Worm (Caenorhabditis elegans): Measurements from ENCODE around the gene nekl-3.

nekl-3 gene

ce11 chrX:12406037-12406436, 14.8 kb upstream of the nekl-3 start:
- TF ChIP-seq hlh-26 (GFP tag; conservative IDR thresholded peaks at IDR 0.05) (no peak), zfh-2 (GFP tag; conservative IDR thresholded peaks at IDR 0.05) (peak; percentile 81), egrh-3 (GFP tag; IDR thresholded peaks at IDR 0.05) (peak; percentile 53; the same call in 1 of the 2 replicates)

DNA sequence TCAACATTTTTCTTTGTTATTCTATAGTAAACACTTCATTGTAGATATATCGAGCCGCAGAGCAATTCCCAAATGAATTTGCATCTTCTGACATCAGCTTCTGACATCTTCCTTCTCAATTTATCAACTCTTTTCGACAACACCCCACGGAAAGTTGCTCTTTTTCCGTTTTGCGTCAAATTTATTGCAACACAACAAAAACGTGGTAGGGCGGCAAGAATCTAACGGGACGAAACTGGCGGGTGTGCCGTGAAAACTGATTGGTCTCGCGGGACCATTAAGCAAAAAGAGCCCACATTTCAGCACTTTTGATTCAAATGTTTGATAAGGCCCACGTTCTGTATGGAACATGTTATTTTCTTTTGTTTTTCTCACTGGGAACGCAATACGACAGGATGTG, 13.4 kb upstream of the nekl-3 start:
- TF ChIP-seq T07F8.4 (tag; optimal IDR thresholded peaks at IDR 0.05) (no peak), C06A6.2 (GFP tag; conservative IDR thresholded peaks at IDR 0.05) (no peak), snpc-4 (GFP tag; optimal IDR thresholded peaks at IDR 0.05) (no peak), snpc-4 (tag; optimal IDR thresholded peaks at IDR 0.05) (no peak), attf-3 (GFP tag; conservative IDR thresholded peaks at IDR 0.05) (no peak), F57C9.4 (tag; optimal IDR thresholded peaks at IDR 0.05) (no peak)

DNA sequence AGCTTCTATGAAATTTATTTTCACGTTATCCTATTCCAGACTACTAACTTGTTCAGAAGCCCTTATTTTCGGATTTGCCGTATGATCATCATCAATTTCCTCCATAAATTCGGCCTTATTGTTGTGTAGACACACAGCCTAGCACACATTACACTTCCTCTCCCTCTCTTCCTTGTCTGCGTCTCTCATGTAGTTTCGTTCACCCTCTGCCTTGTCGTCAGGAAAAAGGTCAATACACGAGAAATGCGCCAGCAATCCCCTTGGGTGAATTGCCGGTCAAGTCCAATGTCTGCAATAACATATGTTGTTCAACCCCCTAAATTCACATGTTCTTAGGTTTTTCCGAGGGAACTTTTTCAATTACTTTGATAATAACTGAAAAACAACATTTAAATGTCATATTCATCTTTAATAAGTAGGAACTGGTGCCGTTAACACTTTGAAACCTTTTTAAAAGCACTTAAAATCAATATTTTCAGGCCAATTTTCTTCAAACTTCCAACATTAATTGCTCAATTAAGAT, 2.6 kb upstream of the nekl-3 start, which contains the start of gene F17E5.2:
TSS of gene F17E5.2 (plus strand) at position 473 of the 523 bp plus-strand sequence.
- TF ChIP-seq ZK185.1 (tag; optimal IDR thresholded peaks at IDR 0.05; ENCODE audit: poor library complexity, severe bottlenecking) = peak; percentile 61
- TF ChIP-seq K12H6.12 (tag; optimal IDR thresholded peaks at IDR 0.05) = peak; percentile 88
- TF ChIP-seq ztf-18 (tag; optimal IDR thresholded peaks at IDR 0.05) = peak; percentile 95
- TF ChIP-seq K11D2.4 (GFP tag; IDR thresholded peaks at IDR 0.05) = peak; percentile 90
- TF ChIP-seq xnd-1 (tag; optimal IDR thresholded peaks at IDR 0.05) = no peak
- peak; percentile 93 for TF ChIP-seq lin-40 (tag; optimal IDR thresholded peaks at IDR 0.05)
- no peak for TF ChIP-seq snpc-1.1 (tag; optimal IDR thresholded peaks at IDR 0.05; ENCODE audit: insufficient read depth)
- TF ChIP-seq hmg-20 (GFP tag; IDR thresholded peaks at IDR 0.05) = 0 out of 2 replicates have a peak, but pooled peaks have one; percentile 14
- TF ChIP-seq nfyb-1 (GFP tag; IDR thresholded peaks at IDR 0.05) = peak; percentile 83
- TF ChIP-seq pbrm-1 (GFP tag; IDR thresholded peaks at IDR 0.05) = peak; percentile 86
- TF ChIP-seq ccch-3 (GFP tag; optimal IDR thresholded peaks at IDR 0.05) = no peak
- TF ChIP-seq mel-28 (tag; optimal IDR thresholded peaks at IDR 0.05; ENCODE audit: borderline replicate concordance) = no peak
- no peak for TF ChIP-seq B0035.1 (tag; optimal IDR thresholded peaks at IDR 0.05)
- TF ChIP-seq F23B12.7 (tag; optimal IDR thresholded peaks at IDR 0.05; ENCODE audit: insufficient read depth) = peak; percentile 14
- TF ChIP-seq lir-1 (GFP tag; conservative IDR thresholded peaks at IDR 0.05) = peak; percentile 49; the same call in 1 of the 2 replicates
- peak; percentile 8 for TF ChIP-seq die-1 (tag; optimal IDR thresholded peaks at IDR 0.05)
- TF ChIP-seq chd-7 (tag; optimal IDR thresholded peaks at IDR 0.05) = no peak
- TF ChIP-seq F55B11.4 (tag; optimal IDR thresholded peaks at IDR 0.05; ENCODE audit: borderline replicate concordance, insufficient read depth) = no peak
- TF ChIP-seq repo-1 (tag; optimal IDR thresholded peaks at IDR 0.05) = peak; percentile 65
- TF ChIP-seq ztf-6 (GFP tag; IDR thresholded peaks at IDR 0.05) = 0 out of 2 replicates have a peak, but pooled peaks have one; percentile 5
- TF ChIP-seq gei-17 (GFP tag; optimal IDR thresholded peaks at IDR 0.05) = peak; percentile 58
- TF ChIP-seq somi-1 (GFP tag; optimal IDR thresholded peaks at IDR 0.05) = peak; percentile 47
- TF ChIP-seq lin-35 (GFP tag; optimal IDR thresholded peaks at IDR 0.05) = peak in 1 of 3 experiments; percentile 93
- peak; percentile 6 for TF ChIP-seq athp-1 (tag; optimal IDR thresholded peaks at IDR 0.05)
- no peak; the same call in 1 of the 2 replicates for TF ChIP-seq lin-26 (GFP tag; IDR thresholded peaks at IDR 0.05)
- TF ChIP-seq snpc-4 (GFP tag; optimal IDR thresholded peaks at IDR 0.05) = no peak
- peak in 2 of 4 experiments; percentile 51 to 80 for TF ChIP-seq snpc-4 (tag; optimal IDR thresholded peaks at IDR 0.05)
- peak; percentile 53 for TF ChIP-seq tlf-1 (GFP tag; optimal IDR thresholded peaks at IDR 0.05)
- no peak for TF ChIP-seq sptf-2 (GFP tag; optimal IDR thresholded peaks at IDR 0.05)
- peak; percentile 75 for TF ChIP-seq Y53G8AR.9 (GFP tag; conservative IDR thresholded peaks at IDR 0.05)
- TF ChIP-seq Y56A3A.18 (GFP tag; IDR thresholded peaks at IDR 0.05) = 0 out of 2 replicates have a peak, but pooled peaks have one; percentile 48
- peak; percentile 87 for TF ChIP-seq hmg-1.2 (GFP tag; IDR thresholded peaks at IDR 0.05)
- peak; percentile 62 for TF ChIP-seq madf-10 (tag; optimal IDR thresholded peaks at IDR 0.05)
- peak; percentile 32 for TF ChIP-seq B0261.1 (tag; optimal IDR thresholded peaks at IDR 0.05)
- 0 out of 2 replicates have a peak, but pooled peaks have one; percentile 32 for TF ChIP-seq attf-3 (GFP tag; conservative IDR thresholded peaks at IDR 0.05)
- peak; percentile 70 for TF ChIP-seq C06A6.2 (GFP tag; conservative IDR thresholded peaks at IDR 0.05)
- TF ChIP-seq ceh-27 (GFP tag; optimal IDR thresholded peaks at IDR 0.05) = peak; percentile 93
- no peak for TF ChIP-seq dox-1 (GFP tag; IDR thresholded peaks at IDR 0.05)
